Fruit fly (Drosophila melanogaster): ENCODE results near the gene CG42537.

The CG42537 gene

dm6 chr3R:6416242-6416641, 38.6 kb downstream of the CG42537 start (continued):
- peak; percentile 79 for TF ChIP-seq CG12219 (GFP tag; optimal IDR thresholded peaks at IDR 0.05)
- peak; percentile 30 for TF ChIP-seq btn (GFP tag; optimal IDR thresholded peaks at IDR 0.05)
- peak; percentile 66 for TF ChIP-seq mirr (GFP tag; optimal IDR thresholded peaks at IDR 0.05)
- TF ChIP-seq CG3065 (GFP tag; optimal IDR thresholded peaks at IDR 0.05) = peak; percentile 31
- peak; percentile 10 for TF ChIP-seq CG8290 (GFP tag; optimal IDR thresholded peaks at IDR 0.05)
- TF ChIP-seq CG8290 (tag; optimal IDR thresholded peaks at IDR 0.05) = peak in 1 of 2 experiments; percentile 98
- no peak for TF ChIP-seq amos (GFP tag; IDR thresholded peaks at IDR 0.05; ENCODE audit: partially characterized antibody)
- TF ChIP-seq fd3F (GFP tag; optimal IDR thresholded peaks at IDR 0.05) = peak; percentile 60
- TF ChIP-seq CG12942 (GFP tag; optimal IDR thresholded peaks at IDR 0.05) = peak; percentile 26
- TF ChIP-seq stwl (tag; optimal IDR thresholded peaks at IDR 0.05) = no peak
- TF ChIP-seq Hr3 (GFP tag; optimal IDR thresholded peaks at IDR 0.05) = peak; percentile 51
- peak in 1 of 2 experiments; percentile 24 for TF ChIP-seq crp (GFP tag; optimal IDR thresholded peaks at IDR 0.05)
- TF ChIP-seq Hmr (GFP tag; optimal IDR thresholded peaks at IDR 0.05) = peak; percentile 93
- TF ChIP-seq CG11456 (GFP tag; IDR thresholded peaks at IDR 0.05) = peak; percentile 84
- TF ChIP-seq Bdp1 (GFP tag; optimal IDR thresholded peaks at IDR 0.05) = peak; percentile 30
- peak; percentile 49 for TF ChIP-seq Blimp-1 (GFP tag; optimal IDR thresholded peaks at IDR 0.05)
- peak; percentile 71 for TF ChIP-seq CG9609 (GFP tag; optimal IDR thresholded peaks at IDR 0.05)
- TF ChIP-seq CG2199 (GFP tag; IDR thresholded peaks at IDR 0.05) = 0 out of 3 replicates have a peak, but pooled peaks have one; percentile 37
- TF ChIP-seq CG10209 (GFP tag; optimal IDR thresholded peaks at IDR 0.05) = peak; percentile 66
- TF ChIP-seq CG11560 (tag; IDR thresholded peaks at IDR 0.05) = peak; percentile 69; the same call in 1 of the 3 replicates
- 0 out of 3 replicates have a peak, but pooled peaks have one; percentile 19 for TF ChIP-seq jigr1 (GFP tag; IDR thresholded peaks at IDR 0.05)
- peak; percentile 62; the same call in 2 of the 3 replicates for TF ChIP-seq CG17361 (GFP tag; IDR thresholded peaks at IDR 0.05)
- TF ChIP-seq pita (GFP tag; optimal IDR thresholded peaks at IDR 0.05) = no peak
- peak; percentile 80 for TF ChIP-seq CG6813 (GFP tag; optimal IDR thresholded peaks at IDR 0.05)
- TF ChIP-seq Ada2b (GFP tag; IDR thresholded peaks at IDR 0.05) = peak; percentile 77
- TF ChIP-seq CG12391 (tag; optimal IDR thresholded peaks at IDR 0.05) = peak; percentile 57
- peak; percentile 7; the same call in 1 of the 2 replicates for TF ChIP-seq bowl (GFP tag; IDR thresholded peaks at IDR 0.05)
- TF ChIP-seq Atf3 (GFP tag; optimal IDR thresholded peaks at IDR 0.05) = peak; percentile 29
- peak; percentile 86 for TF ChIP-seq Rx (GFP tag; IDR thresholded peaks at IDR 0.05)
- TF ChIP-seq knrl (GFP tag; IDR thresholded peaks at IDR 0.05; ENCODE audit: partially characterized antibody) = no peak
- TF ChIP-seq CG10147 (GFP tag; optimal IDR thresholded peaks at IDR 0.05) = peak; percentile 71
- TF ChIP-seq hkb (optimal IDR thresholded peaks at IDR 0.05) = no peak
- peak; percentile 84 for TF ChIP-seq hkb (GFP tag; IDR thresholded peaks at IDR 0.05)
- peak; percentile 64 for TF ChIP-seq tin (GFP tag; optimal IDR thresholded peaks at IDR 0.05)
- peak; percentile 50 for TF ChIP-seq CG3995 (GFP tag; optimal IDR thresholded peaks at IDR 0.05)
- TF ChIP-seq H2.0 (GFP tag; IDR thresholded peaks at IDR 0.05) = peak; percentile 76
- peak; percentile 61; the same call in 2 of the 3 replicates for TF ChIP-seq sr (GFP tag; IDR thresholded peaks at IDR 0.05)
- TF ChIP-seq D19A (tag; optimal IDR thresholded peaks at IDR 0.05) = peak; percentile 48
- TF ChIP-seq Dll (GFP tag; IDR thresholded peaks at IDR 0.05; ENCODE audit: partially characterized antibody) = no peak
- no peak for TF ChIP-seq CG16779 (GFP tag; IDR thresholded peaks at IDR 0.05)
- TF ChIP-seq exex (tag; optimal IDR thresholded peaks at IDR 0.05) = peak; percentile 26
- TF ChIP-seq CG10959 (GFP tag; IDR thresholded peaks at IDR 0.05) = peak; percentile 58
- no peak for TF ChIP-seq Dfd (GFP tag; optimal IDR thresholded peaks at IDR 0.05)
- no peak for TF ChIP-seq hb (GFP tag; IDR thresholded peaks at IDR 0.05; ENCODE audit: partially characterized antibody)
- peak; percentile 73 for TF ChIP-seq CG13296 (GFP tag; optimal IDR thresholded peaks at IDR 0.05)
- no peak for TF ChIP-seq aop (GFP tag; IDR thresholded peaks at IDR 0.05)
- TF ChIP-seq zf30C (GFP tag; optimal IDR thresholded peaks at IDR 0.05) = no peak
- peak; percentile 58 for TF ChIP-seq Ssrp (tag; optimal IDR thresholded peaks at IDR 0.05)
- peak; percentile 77 for TF ChIP-seq CG6689 (GFP tag; IDR thresholded peaks at IDR 0.05)
- no peak for TF ChIP-seq Asciz (GFP tag; optimal IDR thresholded peaks at IDR 0.05)
- TF ChIP-seq yki (optimal IDR thresholded peaks at IDR 0.05) = no peak

Measured in whole organism, embryonic.